Fruit fly (Drosophila melanogaster) whole organism, wandering third instar larva: ENCODE results near the gene CG11839.

ENCODE experiments used
- Abd-B ChIP-seq: fragments of >200 bp; optimal IDR thresholded peaks from 2 replicates; lab custom pipeline; 2017; ENCODE audit warnings: missing biosample characterization, missing genetic modification characterization
- CG32264 ChIP-seq: fragments of 200-800 bp; sonication (Bioruptor generic); optimal IDR thresholded peaks from 2 replicates; lab custom pipeline; 2016; ENCODE audit warnings: missing biosample characterization, missing genetic modification characterization
- CG9705 ChIP-seq: fragments of 200-800 bp; sonication (Bioruptor generic); optimal IDR thresholded peaks from 2 replicates; lab custom pipeline; 2018; ENCODE audit warnings: missing biosample characterization, mild to moderate bottlenecking, missing genetic modification characterization
- CrebA ChIP-seq: fragments of 200-800 bp; sonication (Bioruptor generic); optimal IDR thresholded peaks from 2 replicates; lab custom pipeline; 2016; ENCODE audit warnings: missing biosample characterization, mild to moderate bottlenecking, missing genetic modification characterization, borderline replicate concordance
- Dfd ChIP-seq: fragments of >200 bp; optimal IDR thresholded peaks from 2 replicates; lab custom pipeline; 2017; ENCODE audit warnings: missing biosample characterization, missing genetic modification characterization
- GATAd ChIP-seq: sonication (Bioruptor generic); optimal IDR thresholded peaks from 2 replicates; lab custom pipeline; 2016; ENCODE audit warnings: missing biosample characterization, missing genetic modification characterization
- HLH106 ChIP-seq: fragments of 200-800 bp; optimal IDR thresholded peaks from 3 replicates; lab custom pipeline; 2019; ENCODE audit warnings: missing biosample characterization, mild to moderate bottlenecking, missing genetic modification characterization, moderate library complexity
- Hnf4 ChIP-seq: fragments of 200-800 bp; sonication (Bioruptor generic); optimal IDR thresholded peaks from 2 replicates; lab custom pipeline; 2016; ENCODE audit warnings: missing biosample characterization, mild to moderate bottlenecking, missing genetic modification characterization
- Hr78 ChIP-seq: fragments of >200 bp; optimal IDR thresholded peaks from 2 replicates; lab custom pipeline; 2017; ENCODE audit warnings: missing biosample characterization, missing genetic modification characterization
- Hr83 ChIP-seq: fragments of 200-300 bp; sonication (Bioruptor generic); optimal IDR thresholded peaks from 2 replicates; lab custom pipeline; 2016; ENCODE audit warnings: missing biosample characterization, mild to moderate bottlenecking, missing genetic modification characterization, moderate library complexity; ENCODE audit not compliant: poor library complexity, severe bottlenecking
- Jra ChIP-seq: sonication (Bioruptor generic); optimal IDR thresholded peaks from 2 replicates; lab custom pipeline; 2016; ENCODE audit warnings: missing biosample characterization, missing genetic modification characterization
- Mio ChIP-seq: sonication (Bioruptor generic); optimal IDR thresholded peaks from 2 replicates; lab custom pipeline; 2016; ENCODE audit warnings: missing biosample characterization, missing genetic modification characterization
- Myc ChIP-seq: fragments of >200 bp; optimal IDR thresholded peaks from 2 replicates; lab custom pipeline; 2017
- N ChIP-seq: fragments of >200 bp; optimal IDR thresholded peaks from 2 replicates; lab custom pipeline; 2018; ENCODE audit warnings: missing biosample characterization, missing external identifiers, missing genetic modification characterization
- OdsH ChIP-seq: fragments of 200-800 bp; sonication (Bioruptor generic); optimal IDR thresholded peaks from 2 replicates; lab custom pipeline; 2016; ENCODE audit warnings: missing biosample characterization, mild to moderate bottlenecking, missing genetic modification characterization
- Rel ChIP-seq, 2 experiments: fragments of 200-800 bp; sonication (Bioruptor generic) in 1 of 2; optimal IDR thresholded peaks; 2 replicates in 1 of 2; 3 replicates in 1 of 2; lab custom pipeline; 2016 to 2019; ENCODE audit warnings: mild to moderate bottlenecking in 2 of 2, missing biosample characterization in 2 of 2, missing genetic modification characterization in 2 of 2, moderate library complexity in 1 of 2
- Vsx2 ChIP-seq: fragments of 200-300, 225-300 bp; sonication (Bioruptor generic); optimal IDR thresholded peaks from 2 replicates; lab custom pipeline; 2018; ENCODE audit warnings: missing biosample characterization, missing genetic modification characterization; ENCODE audit not compliant: partially characterized antibody
- br ChIP-seq: fragments of 200-800 bp; sonication (Bioruptor generic); optimal IDR thresholded peaks from 2 replicates; lab custom pipeline; 2016; ENCODE audit warnings: missing biosample characterization, missing genetic modification characterization
- brk ChIP-seq: fragments of 200-800 bp; sonication (Bioruptor generic); optimal IDR thresholded peaks from 2 replicates; lab custom pipeline; 2016; ENCODE audit warnings: missing biosample characterization, mild to moderate bottlenecking, missing genetic modification characterization
- dmrt93B ChIP-seq: fragments of 200-800 bp; sonication (Bioruptor generic); optimal IDR thresholded peaks from 2 replicates; lab custom pipeline; 2018; ENCODE audit warnings: missing biosample characterization, mild to moderate bottlenecking, missing genetic modification characterization
- dsf ChIP-seq: sonication (Bioruptor generic); optimal IDR thresholded peaks from 2 replicates; lab custom pipeline; 2016; ENCODE audit warnings: missing biosample characterization, missing genetic modification characterization, borderline replicate concordance
- lola ChIP-seq: fragments of >200 bp; optimal IDR thresholded peaks from 2 replicates; lab custom pipeline; 2017; ENCODE audit warnings: missing biosample characterization, missing genetic modification characterization
- pan ChIP-seq: fragments of >200 bp; optimal IDR thresholded peaks from 2 replicates; lab custom pipeline; 2017
- psq ChIP-seq: fragments of 200-800 bp; sonication (Bioruptor generic); optimal IDR thresholded peaks from 3 replicates; lab custom pipeline; 2017; ENCODE audit warnings: missing biosample characterization, mild to moderate bottlenecking, missing genetic modification characterization, moderate library complexity
- rgr ChIP-seq: fragments of 200-800 bp; sonication (Bioruptor generic); optimal IDR thresholded peaks from 3 replicates; lab custom pipeline; 2016; ENCODE audit warnings: missing biosample characterization, mild to moderate bottlenecking, missing genetic modification characterization
- sage ChIP-seq: fragments of 200-800 bp; sonication (Bioruptor generic); optimal IDR thresholded peaks from 2 replicates; lab custom pipeline; 2016; ENCODE audit warnings: missing biosample characterization, mild to moderate bottlenecking, missing genetic modification characterization
- tai ChIP-seq: sonication (Bioruptor generic); optimal IDR thresholded peaks from 2 replicates; lab custom pipeline; 2016; ENCODE audit warnings: missing biosample characterization, missing genetic modification characterization
- woc ChIP-seq: sonication (Bioruptor generic); optimal IDR thresholded peaks from 2 replicates; lab custom pipeline; 2016; ENCODE audit warnings: missing biosample characterization, mild to moderate bottlenecking, missing genetic modification characterization

Gene CG11839

dm6 chr3R:25056016-25056415, 13.7 kb upstream of the CG11839 start, which contains the start of the genes CG31111 and stac:
CG31111 (minus strand) TSS chr3R:25056177.
stac (plus strand) TSS chr3R:25056286.
- no peak for TF ChIP-seq Rel (GFP tag; optimal IDR thresholded peaks at IDR 0.05; lab: Kevin White, UChicago)
- TF ChIP-seq Rel (tag; optimal IDR thresholded peaks at IDR 0.05; lab: Kevin White, UChicago): peak; percentile 22
- TF ChIP-seq Vsx2 (GFP tag; lab: Kevin White, UChicago): no peak
- peak; percentile 52 for TF ChIP-seq sage (GFP tag; lab: Kevin White, UChicago)
- TF ChIP-seq br (GFP tag; lab: Kevin White, UChicago): no peak

dm6 chr3R:25056488-25057157, 13.1 kb upstream of the CG11839 start:
- TF ChIP-seq Rel (GFP tag; optimal IDR thresholded peaks at IDR 0.05; lab: Kevin White, UChicago): no peak
- TF ChIP-seq Rel (tag; optimal IDR thresholded peaks at IDR 0.05; lab: Kevin White, UChicago): peak; percentile 72
- TF ChIP-seq dsf (GFP tag; lab: Kevin White, UChicago): no peak

dm6 chr3R:25060462-25060861, 9.3 kb upstream of the CG11839 start:
- TF ChIP-seq OdsH (GFP tag; lab: Kevin White, UChicago): no peak
- no peak for TF ChIP-seq N

- TF ChIP-seq OdsH (GFP tag; lab: Kevin White, UChicago): no peak
- TF ChIP-seq Rel (GFP tag; optimal IDR thresholded peaks at IDR 0.05; lab: Kevin White, UChicago): no peak
- peak; percentile 95 for TF ChIP-seq Rel (tag; optimal IDR thresholded peaks at IDR 0.05; lab: Kevin White, UChicago)
Observed at dm6 chr3R:25064907-25065841, 4.6 kb upstream of the CG11839 start, which contains the start of the genes veli and PQBP1. veli (minus strand) TSS chr3R:25065591. PQBP1 (plus strand) TSS chr3R:25065791.

dm6 chr3R:25066856-25067255, 2.9 kb upstream of the CG11839 start:
- TF ChIP-seq sage (GFP tag; lab: Kevin White, UChicago) (no peak), OdsH (GFP tag; lab: Kevin White, UChicago) (no peak), woc (GFP tag; lab: Kevin White, UChicago) (no peak), brk (GFP tag; lab: Kevin White, UChicago) (no peak), pan (lab: Kevin White, UChicago) (no peak), Dfd (GFP tag; lab: Kevin White, UChicago) (no peak), CrebA (no peak)

- TF ChIP-seq dmrt93B (GFP tag; lab: Kevin White, UChicago) (no peak), CG9705 (GFP tag; lab: Kevin White, UChicago) (no peak), Mio (GFP tag; lab: Kevin White, UChicago) (no peak), OdsH (GFP tag; lab: Kevin White, UChicago) (no peak), Hnf4 (GFP tag; lab: Kevin White, UChicago) (no peak), Hr78 (GFP tag; lab: Kevin White, UChicago) (no peak), Rel (GFP tag; optimal IDR thresholded peaks at IDR 0.05; lab: Kevin White, UChicago) (no peak), Rel (tag; optimal IDR thresholded peaks at IDR 0.05; lab: Kevin White, UChicago) (no peak), Hr83 (GFP tag; lab: Kevin White, UChicago) (no peak)
Observed at dm6 chr3R:25070871-25071270, 1.1 kb downstream of the CG11839 start, which contains the start of gene CG11836. CG11836 (plus strand) TSS chr3R:25071126.

- no peak for TF ChIP-seq CG9705 (GFP tag; lab: Kevin White, UChicago)
- TF ChIP-seq brk (GFP tag; lab: Kevin White, UChicago): peak; percentile 73
- peak; percentile 55 for TF ChIP-seq woc (GFP tag; lab: Kevin White, UChicago)
- TF ChIP-seq tai: no peak
- no peak for TF ChIP-seq GATAd (GFP tag; lab: Kevin White, UChicago)
- TF ChIP-seq Hnf4 (GFP tag; lab: Kevin White, UChicago): peak; percentile 20
- TF ChIP-seq Hr78 (GFP tag; lab: Kevin White, UChicago): no peak
- TF ChIP-seq rgr (GFP tag; lab: Kevin White, UChicago): no peak
- no peak for TF ChIP-seq dsf (GFP tag; lab: Kevin White, UChicago)
- peak; percentile 17 for TF ChIP-seq HLH106 (tag; lab: Kevin White, UChicago)
- no peak for TF ChIP-seq lola (GFP tag; lab: Kevin White, UChicago)
- TF ChIP-seq Myc (lab: Kevin White, UChicago): peak; percentile 47
- peak; percentile 13 for TF ChIP-seq Jra (GFP tag; lab: Kevin White, UChicago)
- TF ChIP-seq psq: no peak
- TF ChIP-seq CG32264 (GFP tag; lab: Kevin White, UChicago): no peak
- peak; percentile 25 for TF ChIP-seq OdsH (GFP tag; lab: Kevin White, UChicago)
- TF ChIP-seq Abd-B: no peak
- no peak for TF ChIP-seq Rel (GFP tag; optimal IDR thresholded peaks at IDR 0.05; lab: Kevin White, UChicago)
- TF ChIP-seq Rel (tag; optimal IDR thresholded peaks at IDR 0.05; lab: Kevin White, UChicago): peak; percentile 17
Observed at dm6 chr3R:25074558-25074964, 4.8 kb downstream of the CG11839 start, which contains the start of the genes shams and CG11920. shams (minus strand) TSS chr3R:25074607. CG11920 (plus strand) TSS chr3R:25074877.
